Worm (Caenorhabditis elegans) whole organism, young adult: ENCODE data around the gene unc-97.

Source experiments
- F49E8.2 ChIP-seq: sonication (generic microtip); optimal IDR thresholded peaks from 3 replicates; lab custom pipeline; 2017; ENCODE audit warnings: missing genetic modification characterization, mild to moderate bottlenecking, missing compliant biosample characterization, antibody characterized with exemption, moderate library complexity; ENCODE audit not compliant: insufficient read depth
- F55B11.4 ChIP-seq: sonication (generic microtip); optimal IDR thresholded peaks from 2 replicates; lab custom pipeline; 2016; ENCODE audit warnings: missing compliant biosample characterization, missing genetic modification characterization, borderline replicate concordance; ENCODE audit not compliant: insufficient read depth
- Y53F4B.3 ChIP-seq: fragments of 200-800 bp; sonication (Bioruptor generic); IDR thresholded peaks from 2 replicates; pipeline ENCODE4 v1.3.6; 2022; ENCODE audit warnings: missing genetic modification reagents, missing genetic modification characterization, missing compliant biosample characterization
- Y56A3A.18 ChIP-seq: fragments of 200-800 bp; sonication (Bioruptor generic); IDR thresholded peaks from 2 replicates; pipeline ENCODE4 v1.3.6; 2022; ENCODE audit warnings: missing genetic modification reagents, missing genetic modification characterization, missing compliant biosample characterization
- bed-1 ChIP-seq: fragments of 200-800 bp; sonication (Bioruptor generic); IDR thresholded peaks from 2 replicates; pipeline ENCODE4 v1.3.6; 2022; ENCODE audit warnings: missing genetic modification reagents, missing genetic modification characterization, missing compliant biosample characterization
- dpl-1 ChIP-seq: fragments of 150-350 bp; optimal IDR thresholded peaks from 2 replicates; lab custom pipeline; 2014; ENCODE audit warnings: missing biosample characterization, missing genetic modification reagents, missing genetic modification characterization
- egl-18 ChIP-seq: fragments of 200-800 bp; sonication (Bioruptor generic); IDR thresholded peaks from 2 replicates; pipeline ENCODE4 v1.3.6; 2022; ENCODE audit warnings: missing genetic modification reagents, missing genetic modification characterization, missing compliant biosample characterization
- him-1 ChIP-seq: sonication (generic microtip); optimal IDR thresholded peaks from 2 replicates; lab custom pipeline; 2016; ENCODE audit warnings: missing genotype, missing genetic modification reagents, missing genetic modification characterization, missing compliant biosample characterization
- nhr-90 ChIP-seq: sonication (generic microtip); optimal IDR thresholded peaks from 2 replicates; lab custom pipeline; 2016; ENCODE audit warnings: missing genotype, mild to moderate bottlenecking, missing genetic modification characterization, missing compliant biosample characterization
- repo-1 ChIP-seq: sonication (generic microtip); optimal IDR thresholded peaks from 2 replicates; lab custom pipeline; 2017; ENCODE audit warnings: mild to moderate bottlenecking, missing genetic modification characterization, missing compliant biosample characterization
- sea-2 ChIP-seq: fragments of 200-800 bp; sonication (Bioruptor generic); IDR thresholded peaks from 2 replicates; pipeline ENCODE4 v1.3.6; 2022; ENCODE audit warnings: missing genetic modification characterization, missing compliant biosample characterization
- snpc-4 ChIP-seq, 5 experiments: fragments of 150-350 bp in 1 of 5; sonication (generic microtip) in 4 of 5; optimal IDR thresholded peaks; 2 replicates each; lab custom pipeline; 2014 to 2018; ENCODE audit warnings: missing genetic modification characterization in 5 of 5, missing biosample characterization in 3 of 5, antibody characterized with exemption in 2 of 5, mild to moderate bottlenecking in 2 of 5, missing compliant biosample characterization in 2 of 5, missing genotype in 2 of 5, moderate library complexity in 2 of 5, missing genetic modification reagents in 1 of 5
- tlf-1 ChIP-seq: fragments of 200-800 bp; sonication (Bioruptor generic); optimal IDR thresholded peaks from 2 replicates; lab custom pipeline; 2018; ENCODE audit warnings: mild to moderate bottlenecking, missing genetic modification characterization, missing compliant biosample characterization
- unc-130 ChIP-seq: sonication (generic microtip); optimal IDR thresholded peaks from 2 replicates; lab custom pipeline; 2016; ENCODE audit warnings: missing genetic modification reagents, missing genetic modification characterization, missing compliant biosample characterization

DNA sequence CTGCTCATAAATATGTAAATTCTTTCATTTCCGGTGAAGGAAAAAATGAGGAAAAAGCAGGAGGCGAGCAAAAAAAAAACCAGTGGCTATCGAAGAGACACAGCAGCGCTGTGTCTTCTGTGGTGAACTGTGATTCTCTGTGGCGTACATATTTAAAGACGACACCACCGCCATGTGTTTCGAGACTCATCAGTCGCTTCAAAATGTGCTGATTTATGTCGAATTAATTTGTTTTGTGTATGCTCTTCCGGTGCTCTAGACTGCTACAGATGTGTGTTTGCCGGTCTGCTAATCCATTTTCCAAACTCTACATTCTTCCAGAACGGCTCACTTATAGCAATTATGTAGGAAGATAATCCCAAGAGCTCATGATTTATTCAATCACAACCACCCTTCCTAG lies 27.5 kb upstream of the unc-97 start:
- TF ChIP-seq egl-18 (no peak), repo-1 (no peak), him-1 (tag; lab: Kevin White, UChicago) (no peak), unc-130 (GFP tag; lab: Kevin White, UChicago) (no peak), bed-1 (no peak), F55B11.4 (tag; lab: Kevin White, UChicago) (no peak), F49E8.2 (tag; lab: Kevin White, UChicago) (no peak), Y56A3A.18 (GFP tag; lab: Robert Waterston, UW) (no peak), tlf-1 (no peak), nhr-90 (tag; lab: Kevin White, UChicago) (no peak), dpl-1 (GFP tag; lab: Kevin White, UChicago) (no peak), sea-2 (no peak), snpc-4 (GFP tag; optimal IDR thresholded peaks at IDR 0.05; lab: Kevin White, UChicago) (no peak), snpc-4 (tag; optimal IDR thresholded peaks at IDR 0.05; lab: Kevin White, UChicago) (no peak), Y53F4B.3 (GFP tag; lab: Robert Waterston, UW) (no peak)
